Worm (Caenorhabditis elegans) whole organism, late embryonic: ENCODE data around the gene srsx-39.

ENCODE experiments used
- F13H6.1 ChIP-seq: sonication (generic microtip); optimal IDR thresholded peaks from 2 replicates; lab custom pipeline; 2016; ENCODE audit warnings: missing genetic modification characterization, missing compliant biosample characterization
- K02D7.2 ChIP-seq: sonication (generic microtip); optimal IDR thresholded peaks from 2 replicates; lab custom pipeline; 2017; ENCODE audit warnings: mild to moderate bottlenecking, missing genetic modification characterization, missing compliant biosample characterization
- K09A11.1 ChIP-seq: sonication (generic microtip); optimal IDR thresholded peaks from 2 replicates; lab custom pipeline; 2017; ENCODE audit warnings: antibody characterized with exemption, mild to moderate bottlenecking, missing genetic modification characterization, missing compliant biosample characterization; ENCODE audit not compliant: insufficient read depth
- ceh-6 ChIP-seq: fragments of 200-800 bp; sonication (Bioruptor generic); optimal IDR thresholded peaks from 2 replicates; lab custom pipeline; 2018; ENCODE audit warnings: mild to moderate bottlenecking, missing genetic modification characterization, missing compliant biosample characterization
- elt-4 ChIP-seq: sonication (generic microtip); optimal IDR thresholded peaks from 2 replicates; lab custom pipeline; 2016; ENCODE audit warnings: missing genetic modification characterization, missing compliant biosample characterization
- gmeb-2 ChIP-seq: sonication (generic microtip); optimal IDR thresholded peaks from 2 replicates; lab custom pipeline; 2016; ENCODE audit warnings: missing genetic modification characterization, inconsistent platforms, missing compliant biosample characterization
- hlh-6 ChIP-seq: sonication (generic microtip); optimal IDR thresholded peaks from 2 replicates; lab custom pipeline; 2016; ENCODE audit warnings: missing genotype, missing genetic modification characterization, missing compliant biosample characterization
- nhr-11 ChIP-seq: fragments of 150-350 bp; optimal IDR thresholded peaks from 2 replicates; lab custom pipeline; 2014; ENCODE audit warnings: missing biosample characterization, missing genetic modification characterization
- pha-4 ChIP-seq: fragments of 150-350 bp; optimal IDR thresholded peaks from 2 replicates; lab custom pipeline; 2018; ENCODE audit warnings: missing biosample characterization, missing genetic modification reagents, missing genetic modification characterization
- tbx-2 ChIP-seq: sonication (generic microtip); optimal IDR thresholded peaks from 2 replicates; lab custom pipeline; 2016; ENCODE audit warnings: missing genetic modification characterization, missing compliant biosample characterization
- unc-55 ChIP-seq: sonication (generic microtip); optimal IDR thresholded peaks from 2 replicates; lab custom pipeline; 2017; ENCODE audit warnings: missing biosample characterization, missing genetic modification reagents, missing genetic modification characterization
- zip-5 ChIP-seq: sonication (generic microtip); optimal IDR thresholded peaks from 2 replicates; lab custom pipeline; 2016; ENCODE audit warnings: missing genetic modification characterization, missing compliant biosample characterization
- ztf-16 ChIP-seq: sonication (generic microtip); optimal IDR thresholded peaks from 2 replicates; lab custom pipeline; 2017; ENCODE audit warnings: missing genetic modification characterization, missing compliant biosample characterization

DNA sequence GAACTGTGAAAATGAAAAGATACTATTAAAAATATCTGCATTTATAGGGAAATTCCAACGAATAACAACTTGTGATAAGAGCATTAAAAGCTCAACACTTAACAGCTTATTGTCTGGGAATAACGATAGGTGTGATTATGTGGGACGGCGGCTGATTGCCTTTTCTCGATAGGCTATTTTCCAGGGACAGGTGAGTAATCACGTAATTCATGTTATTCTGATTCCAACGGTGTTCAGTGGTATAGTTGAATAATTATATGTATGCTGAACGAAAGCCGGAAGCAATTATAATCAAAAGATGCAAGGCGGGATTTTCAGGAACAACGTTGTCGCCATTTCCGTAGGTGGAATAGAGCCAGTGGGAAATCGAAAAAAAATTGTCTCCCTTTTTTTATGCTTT, 20.3 kb upstream of the srsx-39 start, which contains the start of gene srw-17:
- TF ChIP-seq tbx-2 (tag; lab: Kevin White, UChicago) = no peak
- TF ChIP-seq K02D7.2 (tag; lab: Kevin White, UChicago) = no peak
- TF ChIP-seq zip-5 (tag; lab: Kevin White, UChicago) = no peak
- TF ChIP-seq K09A11.1 (tag; lab: Kevin White, UChicago) = no peak
- no peak for TF ChIP-seq ceh-6 (GFP tag; lab: Kevin White, UChicago)
- no peak for TF ChIP-seq nhr-11 (tag; lab: Kevin White, UChicago)
- TF ChIP-seq pha-4 = no peak
- no peak for TF ChIP-seq ztf-16 (tag; lab: Kevin White, UChicago)
- no peak for TF ChIP-seq unc-55 (GFP tag; lab: Kevin White, UChicago)
- no peak for TF ChIP-seq gmeb-2 (tag; lab: Kevin White, UChicago)
- TF ChIP-seq hlh-6 (tag; lab: Kevin White, UChicago) = no peak
- TF ChIP-seq F13H6.1 = no peak
- TF ChIP-seq elt-4 (tag; lab: Kevin White, UChicago) = no peak
